Fruit fly (Drosophila melanogaster) whole organism, adult: Measurements from ENCODE around the gene chico.

ENCODE experiments used
- CG14711 ChIP-seq: fragments of 200-800 bp; sonication (Bioruptor generic); optimal IDR thresholded peaks from 2 replicates; lab custom pipeline; 2018; ENCODE audit warnings: missing biosample characterization, mild to moderate bottlenecking, missing genetic modification characterization, moderate library complexity
- CG7045 ChIP-seq: fragments of 200-800 bp; sonication (Bioruptor generic); optimal IDR thresholded peaks from 2 replicates; lab custom pipeline; 2017; ENCODE audit warnings: missing biosample characterization, mild to moderate bottlenecking, missing genetic modification characterization
- CG7101 ChIP-seq: fragments of 200-800 bp; sonication (Bioruptor generic); optimal IDR thresholded peaks from 2 replicates; lab custom pipeline; 2018; ENCODE audit warnings: missing biosample characterization, mild to moderate bottlenecking, missing genetic modification characterization, moderate library complexity
- pad ChIP-seq: fragments of 200-800 bp; sonication (Bioruptor generic); optimal IDR thresholded peaks from 3 replicates; lab custom pipeline; 2017; ENCODE audit warnings: missing biosample characterization, missing genetic modification characterization, mild to moderate bottlenecking, moderate library complexity, missing genetic modification reagents

- TF ChIP-seq pad (GFP tag; lab: Kevin White, UChicago) (peak; percentile 93), CG14711 (peak; percentile 93), CG7101 (tag; lab: Kevin White, UChicago) (peak; percentile 98), CG7045 (peak; percentile 97)
Observed at dm6 chr2L:10200847-10201246, 46.0 kb downstream of the chico start, which contains the start of the genes Ripalpha and RpL7.
